Fruit fly (Drosophila melanogaster): ENCODE results near the gene wat.

wat gene

dm6 chr3R:29038960-29039581 lies 18.9 kb upstream of the wat start, which contains the start of the genes Slu7 and Pkc98E (continued):
- no peak for TF ChIP-seq CG14965 (GFP tag; optimal IDR thresholded peaks at IDR 0.05; ENCODE audit: borderline replicate concordance)
- TF ChIP-seq CG9797 (GFP tag; optimal IDR thresholded peaks at IDR 0.05): peak; percentile 13
- TF ChIP-seq stwl (tag; optimal IDR thresholded peaks at IDR 0.05): peak; percentile 96
- no peak for TF ChIP-seq prd (optimal IDR thresholded peaks at IDR 0.05)
- TF ChIP-seq prd (GFP tag; IDR thresholded peaks at IDR 0.05): peak; percentile 76
- TF ChIP-seq insv (GFP tag; optimal IDR thresholded peaks at IDR 0.05): peak; percentile 97 to 99
- no peak for TF ChIP-seq Tbp (GFP tag; optimal IDR thresholded peaks at IDR 0.05)
- peak in 1 of 2 experiments; percentile 39 for TF ChIP-seq bsh (GFP tag; optimal IDR thresholded peaks at IDR 0.05)
- peak; percentile 34; the same call in 1 of the 2 replicates for TF ChIP-seq CG1024 (GFP tag; IDR thresholded peaks at IDR 0.05)
- TF ChIP-seq CG16779 (GFP tag; IDR thresholded peaks at IDR 0.05): peak; percentile 64; the same call in 1 of the 2 replicates
- TF ChIP-seq Xrp1 (GFP tag; IDR thresholded peaks at IDR 0.05): peak; percentile 70
- peak; percentile 91 for TF ChIP-seq Opbp (GFP tag; IDR thresholded peaks at IDR 0.05; ENCODE audit: partially characterized antibody)
- peak; percentile 80 for TF ChIP-seq lbe (GFP tag; optimal IDR thresholded peaks at IDR 0.05)
- no peak for TF ChIP-seq Vsx1 (GFP tag; optimal IDR thresholded peaks at IDR 0.05)
- 0 out of 2 replicates have a peak, but pooled peaks have one; percentile 24 for TF ChIP-seq CG10959 (GFP tag; IDR thresholded peaks at IDR 0.05)
- peak; percentile 97 for TF ChIP-seq CG4617 (GFP tag; optimal IDR thresholded peaks at IDR 0.05; ENCODE audit: borderline replicate concordance)
- TF ChIP-seq CG4404 (GFP tag; IDR thresholded peaks at IDR 0.05): peak; percentile 31; the same call in 1 of the 2 replicates
- peak; percentile 46 for TF ChIP-seq jumu (GFP tag; optimal IDR thresholded peaks at IDR 0.05)
- peak; percentile 86 for TF ChIP-seq CG2120 (GFP tag; optimal IDR thresholded peaks at IDR 0.05)
- peak; percentile 80 for TF ChIP-seq B-H2 (GFP tag; optimal IDR thresholded peaks at IDR 0.05)
- TF ChIP-seq CG6791 (GFP tag; IDR thresholded peaks at IDR 0.05; ENCODE audit: partially characterized antibody): peak; percentile 95
- TF ChIP-seq Nf-YB (GFP tag; optimal IDR thresholded peaks at IDR 0.05): no peak
- peak; percentile 88 for TF ChIP-seq hb (GFP tag; IDR thresholded peaks at IDR 0.05; ENCODE audit: partially characterized antibody)
- TF ChIP-seq Hr3 (GFP tag; optimal IDR thresholded peaks at IDR 0.05): peak; percentile 24
- TF ChIP-seq Kr (GFP tag; optimal IDR thresholded peaks at IDR 0.05): no peak
- peak; percentile 55 for TF ChIP-seq CG11085 (GFP tag; IDR thresholded peaks at IDR 0.05)
- TF ChIP-seq Antp (GFP tag; optimal IDR thresholded peaks at IDR 0.05): peak; percentile 79
- no peak for TF ChIP-seq sens-2 (GFP tag; IDR thresholded peaks at IDR 0.05)
- TF ChIP-seq CG15011 (GFP tag; optimal IDR thresholded peaks at IDR 0.05): no peak
- TF ChIP-seq dan (GFP tag; IDR thresholded peaks at IDR 0.05): no peak
- TF ChIP-seq CG4328 (GFP tag; optimal IDR thresholded peaks at IDR 0.05): peak; percentile 15
- TF ChIP-seq CG31441 (GFP tag; IDR thresholded peaks at IDR 0.05): peak; percentile 10; the same call in 1 of the 2 replicates
- no peak for TF ChIP-seq CG10462 (GFP tag; optimal IDR thresholded peaks at IDR 0.05)
- peak; percentile 49; the same call in 2 of the 3 replicates for TF ChIP-seq Aef1 (GFP tag; IDR thresholded peaks at IDR 0.05)
- TF ChIP-seq ci (GFP tag; IDR thresholded peaks at IDR 0.05): peak; percentile 47; the same call in 1 of the 3 replicates
- peak; percentile 53 for TF ChIP-seq CG2116 (GFP tag; optimal IDR thresholded peaks at IDR 0.05)
- no peak for TF ChIP-seq Hr78 (GFP tag; optimal IDR thresholded peaks at IDR 0.05)
- peak; percentile 67 for TF ChIP-seq CG15479 (GFP tag; optimal IDR thresholded peaks at IDR 0.05)
- TF ChIP-seq CG12391 (tag; optimal IDR thresholded peaks at IDR 0.05): peak; percentile 33
- TF ChIP-seq MTF-1 (GFP tag; optimal IDR thresholded peaks at IDR 0.05; ENCODE audit: borderline replicate concordance): peak; percentile 43
- no peak for TF ChIP-seq CG11560 (tag; IDR thresholded peaks at IDR 0.05)
- TF ChIP-seq CG5180 (GFP tag; optimal IDR thresholded peaks at IDR 0.05): no peak
- TF ChIP-seq CG12155 (GFP tag; optimal IDR thresholded peaks at IDR 0.05): peak; percentile 73
- TF ChIP-seq H15 (GFP tag; IDR thresholded peaks at IDR 0.05): peak; percentile 47; the same call in 1 of the 3 replicates
- peak; percentile 58 for TF ChIP-seq CG17328 (GFP tag; IDR thresholded peaks at IDR 0.05)
- no peak for TF ChIP-seq Atf-2 (GFP tag; optimal IDR thresholded peaks at IDR 0.05)
- TF ChIP-seq HLHmδ (GFP tag; optimal IDR thresholded peaks at IDR 0.05): no peak
- TF ChIP-seq CG16813 (GFP tag; IDR thresholded peaks at IDR 0.05; ENCODE audit: partially characterized antibody): peak; percentile 91
- peak; percentile 62 for TF ChIP-seq CG2129 (GFP tag; IDR thresholded peaks at IDR 0.05; ENCODE audit: partially characterized antibody)

Measured in whole organism, embryonic.